Fruit fly (Drosophila melanogaster) whole organism, embryonic: Measurements from ENCODE around the gene Rab8.

Experiments
- C15 ChIP-seq: fragments of 200-800 bp; sonication (Bioruptor generic); IDR thresholded peaks from 3 replicates; pipeline ENCODE4 v1.3.6; 2022; ENCODE audit warnings: missing biosample characterization, missing genetic modification characterization
- CG12299 ChIP-seq: fragments of 200-800 bp; sonication (Bioruptor generic); optimal IDR thresholded peaks from 2 replicates; lab custom pipeline; 2018; ENCODE audit warnings: missing biosample characterization, mild to moderate bottlenecking, missing genetic modification characterization
- CG1602 ChIP-seq: fragments of 200-800 bp; sonication (Bioruptor generic); optimal IDR thresholded peaks from 3 replicates; lab custom pipeline; 2016; ENCODE audit warnings: missing biosample characterization, missing genetic modification characterization
- CG17612 ChIP-seq: fragments of 200-800 bp; sonication (Bioruptor generic); IDR thresholded peaks from 2 replicates; pipeline ENCODE4 v1.3.6; 2022; ENCODE audit warnings: missing biosample characterization, missing genetic modification characterization
- CG17802 ChIP-seq: fragments of 200-800 bp; sonication (Bioruptor generic); optimal IDR thresholded peaks from 2 replicates; lab custom pipeline; 2018; ENCODE audit warnings: missing biosample characterization, mild to moderate bottlenecking, missing genetic modification characterization, moderate library complexity
- CG2875 ChIP-seq: fragments of 200-800 bp; sonication (Bioruptor generic); optimal IDR thresholded peaks from 2 replicates; lab custom pipeline; 2017; ENCODE audit warnings: missing biosample characterization, mild to moderate bottlenecking, missing genetic modification characterization, missing genetic modification reagents
- CG30431 ChIP-seq: fragments of 200-800 bp; sonication (Bioruptor generic); optimal IDR thresholded peaks from 2 replicates; lab custom pipeline; 2017; ENCODE audit warnings: missing biosample characterization, missing genetic modification characterization
- CG31365 ChIP-seq: fragments of 200-800 bp; sonication (Bioruptor generic); optimal IDR thresholded peaks from 2 replicates; lab custom pipeline; 2018; ENCODE audit warnings: missing biosample characterization, mild to moderate bottlenecking, missing genetic modification characterization
- CG32532 ChIP-seq: fragments of 200-800 bp; sonication (Bioruptor generic); IDR thresholded peaks from 2 replicates; pipeline ENCODE4 v1.3.6; 2022; ENCODE audit warnings: missing biosample characterization, missing genetic modification characterization
- CG32767 ChIP-seq: fragments of 200-800 bp; sonication (Bioruptor generic); IDR thresholded peaks from 2 replicates; pipeline ENCODE4 v1.3.6; 2022; ENCODE audit warnings: missing biosample characterization, missing genetic modification characterization
- CG43689 ChIP-seq: fragments of 200-800 bp; sonication (Bioruptor generic); IDR thresholded peaks from 2 replicates; pipeline ENCODE4 v1.3.6; 2022; ENCODE audit warnings: missing biosample characterization, missing genetic modification characterization
- CG4707 ChIP-seq: fragments of 200-800 bp; sonication (Bioruptor generic); optimal IDR thresholded peaks from 2 replicates; lab custom pipeline; 2018; ENCODE audit warnings: missing biosample characterization, mild to moderate bottlenecking, missing genetic modification characterization, moderate library complexity
- CG4730 ChIP-seq: fragments of 200-800 bp; sonication (Bioruptor generic); IDR thresholded peaks from 2 replicates; pipeline ENCODE4 v1.3.6; 2022; ENCODE audit warnings: missing biosample characterization, missing genetic modification characterization
- CG4854 ChIP-seq: fragments of 200-800 bp; sonication (Bioruptor generic); optimal IDR thresholded peaks from 2 replicates; lab custom pipeline; 2016; ENCODE audit warnings: missing biosample characterization, missing genetic modification characterization, inconsistent platforms
- CG5180 ChIP-seq: fragments of 200-800 bp; sonication (Bioruptor generic); optimal IDR thresholded peaks from 3 replicates; lab custom pipeline; 2017; ENCODE audit warnings: missing biosample characterization, missing genetic modification characterization, mild to moderate bottlenecking, moderate library complexity, missing genetic modification reagents
- CG7271 ChIP-seq: fragments of 200-800 bp; sonication (Bioruptor generic); optimal IDR thresholded peaks from 2 replicates; lab custom pipeline; 2018; ENCODE audit warnings: missing biosample characterization, mild to moderate bottlenecking, missing genetic modification characterization, moderate library complexity
- CG9797 ChIP-seq: fragments of 200-800 bp; sonication (Bioruptor generic); optimal IDR thresholded peaks from 3 replicates; lab custom pipeline; 2018; ENCODE audit warnings: missing biosample characterization, mild to moderate bottlenecking, missing genetic modification characterization
- CG9876 ChIP-seq: fragments of 200-800 bp; sonication (Bioruptor generic); optimal IDR thresholded peaks from 2 replicates; lab custom pipeline; 2016; ENCODE audit warnings: missing biosample characterization, missing genetic modification characterization
- CHES-1-like ChIP-seq: fragments of 200-800 bp; sonication (Bioruptor generic); optimal IDR thresholded peaks from 2 replicates; lab custom pipeline; 2016; ENCODE audit warnings: missing biosample characterization, missing genetic modification characterization
- D19B ChIP-seq: fragments of 200-800 bp; sonication (Bioruptor generic); optimal IDR thresholded peaks from 2 replicates; lab custom pipeline; 2017; ENCODE audit warnings: missing biosample characterization, mild to moderate bottlenecking, missing genetic modification characterization
- Fer2 ChIP-seq: fragments of 200-800 bp; sonication (Bioruptor generic); optimal IDR thresholded peaks from 2 replicates; lab custom pipeline; 2018; ENCODE audit warnings: missing biosample characterization, mild to moderate bottlenecking, missing genetic modification characterization, moderate library complexity
- HHEX ChIP-seq: fragments of 200-800 bp; sonication (Bioruptor generic); optimal IDR thresholded peaks from 3 replicates; lab custom pipeline; 2017; ENCODE audit warnings: missing biosample characterization, mild to moderate bottlenecking, missing genetic modification characterization, missing genetic modification reagents
- Hr51 ChIP-seq, 2 experiments: fragments of 200-800 bp; sonication (Bioruptor generic); optimal IDR thresholded peaks; 2 replicates in 1 of 2; 3 replicates in 1 of 2; lab custom pipeline; 2016 to 2018; ENCODE audit warnings: missing biosample characterization in 2 of 2, missing genetic modification characterization in 2 of 2, mild to moderate bottlenecking in 1 of 2, moderate library complexity in 1 of 2
- Hsf ChIP-seq: fragments of 200-800 bp; sonication (Bioruptor generic); optimal IDR thresholded peaks from 3 replicates; lab custom pipeline; 2016; ENCODE audit warnings: missing biosample characterization, missing genetic modification characterization
- Stat92E ChIP-seq, 3 experiments: fragments of >200 bp in 2 of 3; fragments of 200-800 bp in 1 of 3; sonication (Bioruptor generic) in 1 of 3; optimal IDR thresholded peaks; 2 replicates each; lab custom pipeline; 2017 to 2019; ENCODE audit warnings: missing biosample characterization in 3 of 3, missing genetic modification characterization in 3 of 3, mild to moderate bottlenecking in 1 of 3, moderate library complexity in 1 of 3
- Trl ChIP-seq, 3 experiments: fragments of >200 bp in 2 of 3; fragments of 200-800 bp in 1 of 3; sonication (Bioruptor generic) in 1 of 3; optimal IDR thresholded peaks; 2 replicates in 1 of 3; 3 replicates in 2 of 3; lab custom pipeline; 2016 to 2017; ENCODE audit warnings: missing biosample characterization in 1 of 3, missing genetic modification characterization in 1 of 3
- ac ChIP-seq: fragments of 200-800 bp; sonication (Bioruptor generic); optimal IDR thresholded peaks from 3 replicates; lab custom pipeline; 2017; ENCODE audit warnings: missing biosample characterization, mild to moderate bottlenecking, missing genetic modification characterization
- al ChIP-seq: fragments of 200-800 bp; sonication (Bioruptor generic); IDR thresholded peaks from 2 replicates; pipeline ENCODE4 v1.3.6; 2022; ENCODE audit warnings: missing biosample characterization, missing genetic modification characterization
- ap ChIP-seq: fragments of 200-800 bp; sonication (Bioruptor generic); IDR thresholded peaks from 2 replicates; pipeline ENCODE4 v1.3.6; 2022; ENCODE audit warnings: missing biosample characterization, missing genetic modification characterization
- cad ChIP-seq: fragments of >200 bp; optimal IDR thresholded peaks from 2 replicates; lab custom pipeline; 2017; ENCODE audit warnings: missing biosample characterization, missing genetic modification characterization
- crc ChIP-seq: fragments of 200-800 bp; sonication (Bioruptor generic); optimal IDR thresholded peaks from 2 replicates; lab custom pipeline; 2016; ENCODE audit warnings: missing biosample characterization, missing genetic modification characterization
- ems ChIP-seq: fragments of 200-800 bp; sonication (Bioruptor generic); optimal IDR thresholded peaks from 3 replicates; lab custom pipeline; 2016; ENCODE audit warnings: missing biosample characterization, missing genetic modification characterization
- eve ChIP-seq, 2 experiments: fragments of >200 bp; optimal IDR thresholded peaks; 2 replicates each; lab custom pipeline; 2017; ENCODE audit warnings: missing biosample characterization in 2 of 2, missing genetic modification characterization in 2 of 2
- gce ChIP-seq: fragments of 200-800 bp; sonication (Bioruptor generic); IDR thresholded peaks from 3 replicates; pipeline ENCODE4 v1.3.6; 2022; ENCODE audit warnings: missing biosample characterization, missing genetic modification characterization
- gem ChIP-seq: fragments of 200-800 bp; sonication (Bioruptor generic); optimal IDR thresholded peaks from 2 replicates; lab custom pipeline; 2019; ENCODE audit warnings: missing biosample characterization, mild to moderate bottlenecking, missing genetic modification characterization, moderate library complexity
- kay ChIP-seq: fragments of 200-800 bp; sonication (Bioruptor generic); optimal IDR thresholded peaks from 2 replicates; lab custom pipeline; 2016; ENCODE audit warnings: missing biosample characterization, missing genetic modification characterization
- mirr ChIP-seq: fragments of 200-800 bp; sonication (Bioruptor generic); optimal IDR thresholded peaks from 3 replicates; lab custom pipeline; 2018; ENCODE audit warnings: missing biosample characterization, mild to moderate bottlenecking, missing genetic modification characterization
- oc ChIP-seq: fragments of 200-800 bp; sonication (Bioruptor generic); optimal IDR thresholded peaks from 2 replicates; lab custom pipeline; 2018; ENCODE audit warnings: missing biosample characterization, mild to moderate bottlenecking, missing genetic modification characterization, moderate library complexity
- pho ChIP-seq: fragments of 200-800 bp; sonication (Bioruptor generic); optimal IDR thresholded peaks from 2 replicates; lab custom pipeline; 2016; ENCODE audit warnings: missing biosample characterization, missing genetic modification characterization
- rib ChIP-seq: fragments of 200-800 bp; sonication (Bioruptor generic); IDR thresholded peaks from 2 replicates; pipeline ENCODE4 v1.3.6; 2022; ENCODE audit warnings: missing biosample characterization, missing genetic modification characterization
- sc ChIP-seq, 3 experiments: fragments of >200 bp in 2 of 3; fragments of 200-800 bp in 1 of 3; sonication (Bioruptor generic) in 1 of 3; optimal IDR thresholded peaks; 2 replicates in 2 of 3; 3 replicates in 1 of 3; lab custom pipeline; 2017; ENCODE audit warnings: mild to moderate bottlenecking in 1 of 3, missing biosample characterization in 1 of 3, missing genetic modification characterization in 1 of 3, missing genetic modification reagents in 1 of 3
- sr ChIP-seq: fragments of 200-800 bp; sonication (Bioruptor generic); IDR thresholded peaks from 3 replicates; pipeline ENCODE4 v1.3.6; 2022; ENCODE audit warnings: missing biosample characterization, missing genetic modification characterization
- stwl ChIP-seq: fragments of 200-800 bp; sonication (Bioruptor generic); optimal IDR thresholded peaks from 3 replicates; lab custom pipeline; 2018; ENCODE audit warnings: missing biosample characterization, mild to moderate bottlenecking, missing genetic modification characterization, moderate library complexity
- sug ChIP-seq: fragments of 200-800 bp; optimal IDR thresholded peaks from 2 replicates; lab custom pipeline; 2019; ENCODE audit warnings: missing biosample characterization, mild to moderate bottlenecking, missing genetic modification characterization, moderate library complexity
- tna ChIP-seq: fragments of 200-800 bp; sonication (Bioruptor generic); IDR thresholded peaks from 2 replicates; pipeline ENCODE4 v1.3.6; 2022; ENCODE audit warnings: missing biosample characterization, missing genetic modification characterization; ENCODE audit not compliant: partially characterized antibody
- ttk ChIP-seq: fragments of 200-800 bp; sonication (Bioruptor generic); IDR thresholded peaks from 2 replicates; pipeline ENCODE4 v2.1.2; 2022; ENCODE audit warnings: missing biosample characterization, missing genetic modification characterization
- vvl ChIP-seq: fragments of 200-800 bp; sonication (Bioruptor generic); IDR thresholded peaks from 2 replicates; pipeline ENCODE4 v1.3.6; 2022; ENCODE audit warnings: missing biosample characterization, missing genetic modification characterization
- wor ChIP-seq: fragments of 200-800 bp; sonication (Bioruptor generic); IDR thresholded peaks from 2 replicates; pipeline ENCODE4 v1.3.6; 2022; ENCODE audit warnings: missing biosample characterization, missing genetic modification characterization
- zfh1 ChIP-seq: fragments of 200-800 bp; sonication (Bioruptor generic); IDR thresholded peaks from 3 replicates; pipeline ENCODE4 v1.3.6; 2022; ENCODE audit warnings: missing biosample characterization, missing genetic modification characterization

Gene Rab8

DNA sequence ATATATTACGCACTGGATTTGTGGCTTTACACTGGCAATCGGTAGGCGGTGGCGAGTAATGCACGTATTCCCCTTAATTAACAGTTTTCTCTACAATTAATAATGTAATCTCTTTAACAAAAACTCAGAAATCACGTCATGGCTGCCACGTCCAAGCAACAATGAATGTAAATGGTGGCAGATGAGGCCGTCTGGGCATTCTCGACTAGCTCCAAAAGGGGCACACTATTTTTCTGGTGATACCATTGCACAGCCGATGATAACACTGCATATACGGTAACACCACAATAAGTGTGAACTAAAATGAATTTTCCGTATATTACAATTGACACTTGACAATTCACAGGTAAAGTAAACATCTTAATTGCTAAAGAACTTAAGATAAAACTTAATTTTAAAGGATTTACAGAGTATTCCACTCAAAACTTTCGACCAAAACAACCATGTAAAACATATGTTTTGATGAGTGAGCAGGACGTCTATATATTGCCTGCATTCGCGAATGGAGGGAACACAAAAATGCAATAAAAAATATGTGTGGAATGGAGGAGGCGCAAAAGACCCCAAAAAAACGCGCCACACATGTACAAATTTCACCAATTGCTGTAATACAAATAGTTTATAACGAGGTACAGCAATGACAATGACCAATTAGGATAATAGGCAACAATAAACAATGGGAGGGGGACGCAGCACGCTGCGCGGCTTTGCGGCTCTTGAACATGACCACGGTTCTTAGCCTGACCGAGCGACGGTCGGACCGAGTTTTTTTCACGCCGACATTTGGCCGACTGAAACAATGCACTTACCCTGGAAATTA lies 38.6 kb upstream of the Rab8 start (continued):
- TF ChIP-seq CG12299 (tag; lab: Kevin White, UChicago) (no peak), CG2875 (GFP tag; lab: Kevin White, UChicago) (no peak), stwl (peak; percentile 71), CG32767 (GFP tag; lab: Robert Waterston, UW) (no peak), CG5180 (GFP tag; lab: Kevin White, UChicago) (no peak), CG31365 (tag; lab: Kevin White, UChicago) (no peak), CG17612 (GFP tag; lab: Robert Waterston, UW) (no peak), wor (GFP tag; lab: Robert Waterston, UW) (no peak), rib (GFP tag; lab: Robert Waterston, UW) (no peak), gce (no peak), CHES-1-like (GFP tag; lab: Kevin White, UChicago) (no peak), ac (GFP tag; lab: Kevin White, UChicago) (no peak), sug (peak; percentile 35), Hr51 (GFP tag; optimal IDR thresholded peaks at IDR 0.05; lab: Kevin White, UChicago) (peak in 1 of 2 experiments; percentile 25), Hsf (GFP tag; lab: Kevin White, UChicago) (no peak), pho (GFP tag; lab: Kevin White, UChicago) (no peak), CG9797 (GFP tag; lab: Kevin White, UChicago) (peak; percentile 94), sc (optimal IDR thresholded peaks at IDR 0.05; lab: Kevin White, UChicago) (no peak), sc (GFP tag; optimal IDR thresholded peaks at IDR 0.05; lab: Kevin White, UChicago) (no peak), CG32532 (GFP tag; lab: Robert Waterston, UW) (no peak), kay (GFP tag; lab: Kevin White, UChicago) (no peak), oc (no peak), Fer2 (no peak), CG9876 (GFP tag; lab: Kevin White, UChicago) (no peak), ems (no peak), crc (GFP tag; lab: Kevin White, UChicago) (no peak), mirr (GFP tag; lab: Kevin White, UChicago) (peak; percentile 63), CG17802 (tag; lab: Kevin White, UChicago) (no peak), Stat92E (GFP tag; optimal IDR thresholded peaks at IDR 0.05; lab: Kevin White, UChicago) (peak in 1 of 3 experiments; percentile 14), vvl (GFP tag; lab: Robert Waterston, UW) (no peak), CG30431 (no peak), al (GFP tag; lab: Robert Waterston, UW) (no peak), tna (GFP tag; lab: Robert Waterston, UW) (no peak), Trl (optimal IDR thresholded peaks at IDR 0.05; lab: Kevin White, UChicago) (no peak), Trl (GFP tag; optimal IDR thresholded peaks at IDR 0.05; lab: Kevin White, UChicago) (no peak), D19B (GFP tag; lab: Kevin White, UChicago) (no peak), C15 (no peak), gem (tag; lab: Kevin White, UChicago) (no peak), CG43689 (GFP tag; lab: Robert Waterston, UW) (no peak), ap (GFP tag; lab: Robert Waterston, UW) (no peak), HHEX (GFP tag; lab: Kevin White, UChicago) (peak; percentile 35), CG1602 (GFP tag; lab: Kevin White, UChicago) (no peak), cad (GFP tag; lab: Kevin White, UChicago) (no peak), CG7271 (tag; lab: Kevin White, UChicago) (peak; percentile 8), sr (no peak), CG4854 (GFP tag; lab: Kevin White, UChicago) (no peak), ttk (no peak), CG4730 (no peak), eve (GFP tag; optimal IDR thresholded peaks at IDR 0.05; lab: Kevin White, UChicago) (no peak), zfh1 (GFP tag; lab: Robert Waterston, UW) (0 out of 3 replicates have a peak, but pooled peaks have one; percentile 16), CG4707 (GFP tag; lab: Kevin White, UChicago) (peak; percentile 32)
